Worm (Caenorhabditis elegans) whole organism, L4 larva: Measurements from ENCODE around the gene F10D7.5.

Experiments used
- D1046.2 ChIP-seq: fragments of 200-800 bp; sonication (Bioruptor generic); IDR thresholded peaks from 2 replicates; pipeline ENCODE4 v1.3.6; 2022; ENCODE audit warnings: missing genetic modification characterization, missing compliant biosample characterization
- F49E8.2 ChIP-seq: sonication (generic microtip); optimal IDR thresholded peaks from 2 replicates; lab custom pipeline; 2016; ENCODE audit warnings: missing compliant biosample characterization, mild to moderate bottlenecking, missing genetic modification characterization, borderline replicate concordance
- R02D3.7 ChIP-seq: fragments of 150-350 bp; sonication (generic microtip); optimal IDR thresholded peaks from 3 replicates; lab custom pipeline; 2014; ENCODE audit warnings: missing biosample characterization, missing genetic modification characterization
- ZK337.2 ChIP-seq: fragments of 200-800 bp; sonication (Bioruptor generic); IDR thresholded peaks from 2 replicates; pipeline ENCODE4 v1.3.6; 2022; ENCODE audit warnings: missing genetic modification reagents, missing genetic modification characterization, missing compliant biosample characterization
- aha-1 ChIP-seq: fragments of 150-350 bp; peaks from one replicate; lab custom pipeline; 2014; ENCODE audit warnings: missing biosample characterization, missing genetic modification characterization
- arid-1 ChIP-seq: fragments of 200-800 bp; sonication (Bioruptor generic); conservative IDR thresholded peaks from 2 replicates; pipeline ENCODE4 v1.3.6; 2022; ENCODE audit warnings: missing genetic modification reagents, missing genetic modification characterization, missing compliant biosample characterization
- ceh-82 ChIP-seq: sonication (generic microtip); optimal IDR thresholded peaks from 2 replicates; lab custom pipeline; 2017; ENCODE audit warnings: missing biosample characterization, missing genetic modification characterization
- ces-1 ChIP-seq: fragments of 150-350 bp; sonication (generic microtip); optimal IDR thresholded peaks from 4 replicates; lab custom pipeline; 2014; ENCODE audit warnings: missing biosample characterization, missing genetic modification reagents, missing genetic modification characterization
- ctbp-1 ChIP-seq: fragments of 200-800 bp; sonication (Bioruptor generic); IDR thresholded peaks from 2 replicates; pipeline ENCODE4 v1.3.6; 2022; ENCODE audit warnings: missing genetic modification reagents, missing genetic modification characterization, missing compliant biosample characterization
- daf-16 ChIP-seq, 3 experiments: sonication (generic microtip); optimal IDR thresholded peaks; 2 replicates each; lab custom pipeline; 2016 to 2017; ENCODE audit warnings: missing genetic modification characterization in 3 of 3, missing genetic modification reagents in 3 of 3, mild to moderate bottlenecking in 2 of 3, missing compliant biosample characterization in 2 of 3, missing biosample characterization in 1 of 3, moderate library complexity in 1 of 3
- daf-19 ChIP-seq: fragments of 200-800 bp; sonication (Bioruptor generic); conservative IDR thresholded peaks from 2 replicates; pipeline ENCODE4 v1.3.6; 2022; ENCODE audit warnings: missing genetic modification characterization, missing compliant biosample characterization
- dmd-6 ChIP-seq: fragments of 200-800 bp; sonication (Bioruptor generic); IDR thresholded peaks from 2 replicates; pipeline ENCODE4 v1.3.6; 2022; ENCODE audit warnings: missing genetic modification reagents, missing genetic modification characterization, missing compliant biosample characterization
- duxl-1 ChIP-seq: sonication (generic microtip); optimal IDR thresholded peaks from 2 replicates; lab custom pipeline; 2016; ENCODE audit warnings: mild to moderate bottlenecking, missing genetic modification characterization, moderate library complexity, missing compliant biosample characterization; ENCODE audit not compliant: poor library complexity
- dve-1 ChIP-seq: sonication (generic microtip); optimal IDR thresholded peaks from 2 replicates; lab custom pipeline; 2017; ENCODE audit warnings: antibody characterized with exemption, mild to moderate bottlenecking, missing genetic modification characterization, missing compliant biosample characterization; ENCODE audit not compliant: insufficient read depth
- egl-27 ChIP-seq: sonication (generic microtip); optimal IDR thresholded peaks from 3 replicates; lab custom pipeline; 2017; ENCODE audit warnings: missing biosample characterization, missing genetic modification reagents, missing genetic modification characterization
- egl-43 ChIP-seq: fragments of 200-800 bp; sonication (Bioruptor generic); IDR thresholded peaks from 2 replicates; pipeline ENCODE4 v1.3.6; 2022; ENCODE audit warnings: missing genetic modification reagents, missing genetic modification characterization, missing compliant biosample characterization
- fkh-10 ChIP-seq: fragments of 150-350 bp; optimal IDR thresholded peaks from 2 replicates; lab custom pipeline; 2014; ENCODE audit warnings: missing biosample characterization, missing genetic modification reagents, missing genetic modification characterization
- fos-1 ChIP-seq: fragments of 150-350 bp; optimal IDR thresholded peaks from 2 replicates; lab custom pipeline; 2014; ENCODE audit warnings: missing biosample characterization, missing genetic modification characterization
- hlh-11 ChIP-seq: fragments of 200-800 bp; sonication (Bioruptor generic); optimal IDR thresholded peaks from 2 replicates; lab custom pipeline; 2018; ENCODE audit warnings: mild to moderate bottlenecking, missing genetic modification characterization, missing compliant biosample characterization
- hlh-30 ChIP-seq: sonication (generic microtip); optimal IDR thresholded peaks from 2 replicates; lab custom pipeline; 2017; ENCODE audit warnings: antibody characterized with exemption, mild to moderate bottlenecking, missing genetic modification characterization, missing compliant biosample characterization; ENCODE audit not compliant: insufficient read depth
- hmg-1.1 ChIP-seq: fragments of 200-800 bp; sonication (Bioruptor generic); IDR thresholded peaks from 2 replicates; pipeline ENCODE4 v1.3.6; 2022; ENCODE audit warnings: missing genetic modification reagents, missing genetic modification characterization, missing compliant biosample characterization
- lim-7 ChIP-seq: fragments of 200-800 bp; sonication (Bioruptor generic); IDR thresholded peaks from 2 replicates; pipeline ENCODE4 v1.3.6; 2022; ENCODE audit warnings: missing genetic modification characterization, missing compliant biosample characterization
- lin-1 ChIP-seq: fragments of 200-800 bp; sonication (Bioruptor generic); IDR thresholded peaks from 2 replicates; pipeline ENCODE4 v1.3.6; 2022; ENCODE audit warnings: missing genetic modification reagents, missing genetic modification characterization, missing compliant biosample characterization
- lin-29 ChIP-seq: fragments of 200-800 bp; sonication (Bioruptor generic); IDR thresholded peaks from 2 replicates; pipeline ENCODE4 v1.3.6; 2022; ENCODE audit warnings: missing genetic modification reagents, missing genetic modification characterization, missing compliant biosample characterization
- lin-39 ChIP-seq: fragments of 150-350 bp; optimal IDR thresholded peaks from 2 replicates; lab custom pipeline; 2014; ENCODE audit warnings: missing biosample characterization, missing genetic modification reagents, missing genetic modification characterization
- lsy-2 ChIP-seq, 2 experiments: fragments of 150-350 bp in 1 of 2; sonication (generic microtip) in 1 of 2; optimal IDR thresholded peaks; 2 replicates each; lab custom pipeline; 2014 to 2017; ENCODE audit warnings: missing biosample characterization in 2 of 2, missing genetic modification characterization in 2 of 2
- madf-5 ChIP-seq, 2 experiments: fragments of 200-800 bp; sonication (Bioruptor generic); IDR thresholded peaks; 2 replicates each; pipeline ENCODE4 v1.3.6; 2022; ENCODE audit warnings: missing compliant biosample characterization in 2 of 2, missing genetic modification characterization in 2 of 2
- mdl-1 ChIP-seq, 2 experiments: fragments of 150-350 bp in 1 of 2; sonication (generic microtip) in 1 of 2; optimal IDR thresholded peaks; 2 replicates each; lab custom pipeline; 2014 to 2017; ENCODE audit warnings: missing biosample characterization in 2 of 2, missing genetic modification characterization in 2 of 2
- mep-1 ChIP-seq: fragments of 150-350 bp; sonication (generic microtip); optimal IDR thresholded peaks from 3 replicates; lab custom pipeline; 2014; ENCODE audit warnings: missing biosample characterization, missing genetic modification characterization
- mes-2 ChIP-seq: sonication (generic microtip); optimal IDR thresholded peaks from 2 replicates; lab custom pipeline; 2016; ENCODE audit warnings: missing genotype, mild to moderate bottlenecking, missing genetic modification characterization, missing compliant biosample characterization; ENCODE audit not compliant: poor library complexity, severe bottlenecking
- mxl-3 ChIP-seq: fragments of 200-800 bp; sonication (Bioruptor generic); optimal IDR thresholded peaks from 2 replicates; lab custom pipeline; 2018; ENCODE audit warnings: mild to moderate bottlenecking, missing genetic modification characterization, missing compliant biosample characterization
- nhr-102 ChIP-seq: sonication (generic microtip); optimal IDR thresholded peaks from 2 replicates; lab custom pipeline; 2016; ENCODE audit warnings: mild to moderate bottlenecking, missing genetic modification characterization, moderate library complexity, missing compliant biosample characterization
- nhr-11 ChIP-seq: fragments of 150-350 bp; optimal IDR thresholded peaks from 2 replicates; lab custom pipeline; 2014; ENCODE audit warnings: missing biosample characterization, missing genetic modification characterization
- nhr-28 ChIP-seq: fragments of 150-350 bp; optimal IDR thresholded peaks from 2 replicates; lab custom pipeline; 2014; ENCODE audit warnings: missing biosample characterization, missing genetic modification characterization
- nhr-48 ChIP-seq: sonication (generic microtip); optimal IDR thresholded peaks from 2 replicates; lab custom pipeline; 2016; ENCODE audit warnings: mild to moderate bottlenecking, missing genetic modification characterization, missing compliant biosample characterization
- pqm-1 ChIP-seq: sonication (generic microtip); optimal IDR thresholded peaks from 2 replicates; lab custom pipeline; 2017; ENCODE audit warnings: missing biosample characterization, missing genetic modification characterization
- sdz-12 ChIP-seq: fragments of 200-800 bp; sonication (Bioruptor generic); optimal IDR thresholded peaks from 2 replicates; lab custom pipeline; 2018; ENCODE audit warnings: mild to moderate bottlenecking, missing genetic modification characterization, missing compliant biosample characterization
- snpc-4 ChIP-seq: fragments of 150-350 bp; optimal IDR thresholded peaks from 2 replicates; lab custom pipeline; 2014; ENCODE audit warnings: missing biosample characterization, missing genetic modification characterization
- tra-1 ChIP-seq: fragments of 200-800 bp; sonication (Bioruptor generic); IDR thresholded peaks from 2 replicates; pipeline ENCODE4 v1.3.6; 2022; ENCODE audit warnings: missing genetic modification reagents, missing genetic modification characterization, missing compliant biosample characterization
- unc-130 ChIP-seq: sonication (generic microtip); optimal IDR thresholded peaks from 2 replicates; lab custom pipeline; 2016; ENCODE audit warnings: missing genetic modification reagents, missing genetic modification characterization, missing compliant biosample characterization
- unc-62 ChIP-seq, 3 experiments: fragments of 150-350 bp in 1 of 3; sonication (generic microtip); optimal IDR thresholded peaks in 2 of 3; peaks in 1 of 3; 1 replicate in 1 of 3; 2 replicates in 2 of 3; lab custom pipeline; 2014 to 2017; ENCODE audit warnings: missing biosample characterization in 3 of 3, missing genetic modification characterization in 3 of 3, missing genetic modification reagents in 3 of 3, missing genotype in 1 of 3
- vab-7 ChIP-seq: fragments of 200-800 bp; sonication (Bioruptor generic); IDR thresholded peaks from 2 replicates; pipeline ENCODE4 v1.3.6; 2022; ENCODE audit warnings: missing genetic modification reagents, missing genetic modification characterization, missing compliant biosample characterization
- zfp-2 ChIP-seq: sonication (generic microtip); optimal IDR thresholded peaks from 2 replicates; lab custom pipeline; 2016; ENCODE audit warnings: mild to moderate bottlenecking, missing genetic modification characterization, missing compliant biosample characterization
- zip-11 ChIP-seq: fragments of 200-800 bp; sonication (Bioruptor generic); IDR thresholded peaks from 2 replicates; pipeline ENCODE4 v1.3.6; 2022; ENCODE audit warnings: missing genetic modification characterization, missing compliant biosample characterization
- ztf-7 ChIP-seq: fragments of 150-350 bp; optimal IDR thresholded peaks from 2 replicates; lab custom pipeline; 2014; ENCODE audit warnings: missing biosample characterization, missing genetic modification characterization

F10D7.5 gene

DNA sequence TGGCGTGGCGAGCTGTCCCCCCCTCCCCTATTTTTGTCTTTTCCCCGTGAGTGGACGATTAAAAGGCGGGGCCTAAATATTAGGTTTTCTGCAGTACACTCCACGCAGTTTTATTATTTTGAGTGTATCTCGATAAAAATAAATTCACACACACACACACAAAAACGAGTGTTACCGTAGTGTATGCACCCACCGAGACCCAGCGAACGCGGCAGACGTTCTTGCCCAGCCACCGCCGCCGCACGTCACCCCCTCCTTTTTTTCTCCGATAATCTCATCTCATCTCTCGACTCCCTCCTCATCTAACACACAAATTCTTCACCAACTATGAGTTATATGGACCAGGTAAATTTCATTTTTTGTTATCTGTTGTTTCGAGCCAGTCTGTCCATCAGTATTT, 42.8 kb upstream of the F10D7.5 start, which contains the start of gene fubl-3 (continued):
- TF ChIP-seq nhr-11 (tag; lab: Kevin White, UChicago), result peak; percentile 1
- TF ChIP-seq egl-43 (GFP tag; lab: Robert Waterston, UW), result no peak
- TF ChIP-seq daf-19 (GFP tag; lab: Robert Waterston, UW), result no peak
- no peak for TF ChIP-seq egl-27 (tag; lab: Kevin White, UChicago)
- TF ChIP-seq duxl-1 (tag; lab: Kevin White, UChicago), result no peak
- TF ChIP-seq mxl-3 (GFP tag; lab: Kevin White, UChicago), result peak; percentile 15
- TF ChIP-seq D1046.2, result peak; percentile 92
- no peak for TF ChIP-seq lin-1 (GFP tag; lab: Robert Waterston, UW)
- TF ChIP-seq nhr-28 (tag; lab: Kevin White, UChicago), result peak; percentile 17
- TF ChIP-seq nhr-48 (tag; lab: Kevin White, UChicago), result no peak
- TF ChIP-seq hmg-1.1 (GFP tag; lab: Robert Waterston, UW), result peak; percentile 31; the same call in 1 of the 2 replicates
- no peak for TF ChIP-seq ceh-82 (tag; lab: Kevin White, UChicago)
- TF ChIP-seq sdz-12, result no peak
- TF ChIP-seq nhr-102 (tag; lab: Kevin White, UChicago), result no peak
- no peak for TF ChIP-seq lin-39 (tag; lab: Kevin White, UChicago)
- TF ChIP-seq aha-1 (tag; lab: Kevin White, UChicago), result peak; percentile 70
- no peak for TF ChIP-seq daf-16 (GFP tag; optimal IDR thresholded peaks at IDR 0.05; lab: Kevin White, UChicago)
- peak; percentile 18 for TF ChIP-seq daf-16 (tag; optimal IDR thresholded peaks at IDR 0.05; lab: Kevin White, UChicago)
- no peak for TF ChIP-seq dve-1
- TF ChIP-seq zip-11 (GFP tag; lab: Robert Waterston, UW), result no peak
- TF ChIP-seq arid-1, result no peak
- no peak for TF ChIP-seq zfp-2
- TF ChIP-seq lim-7, result no peak
- TF ChIP-seq pqm-1 (tag; lab: Kevin White, UChicago), result no peak
- no peak for TF ChIP-seq madf-5 (GFP tag; IDR thresholded peaks at IDR 0.05; lab: Robert Waterston, UW)
- TF ChIP-seq vab-7 (GFP tag; lab: Robert Waterston, UW), result no peak
- TF ChIP-seq snpc-4, result no peak
- no peak for TF ChIP-seq lin-29 (GFP tag; lab: Robert Waterston, UW)
- no peak for TF ChIP-seq tra-1
- peak; percentile 44; the same call in 1 of the 2 replicates for TF ChIP-seq dmd-6 (GFP tag; lab: Robert Waterston, UW)

DNA sequence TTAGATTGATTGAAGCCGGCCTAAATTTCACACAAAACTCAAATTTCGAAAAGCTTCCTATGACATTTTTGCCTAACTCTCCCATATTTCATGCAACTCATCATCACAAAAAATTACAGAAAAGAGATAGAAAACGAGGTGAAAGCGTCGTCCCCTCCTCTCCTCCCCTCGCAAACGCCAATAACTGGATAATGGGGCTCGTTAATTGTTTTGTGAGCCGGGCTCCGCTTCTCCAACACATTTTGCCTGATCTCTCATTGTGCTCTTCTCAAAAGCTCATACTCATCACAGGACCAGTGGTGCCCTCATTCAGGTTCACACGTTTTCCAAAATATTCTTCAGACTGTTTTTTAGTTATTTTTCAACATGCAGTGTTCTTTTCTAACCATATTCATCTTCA, 37.4 kb upstream of the F10D7.5 start, which contains the start of gene pbo-6:
Gene pbo-6, plus strand, starts transcription at position 240 of the 400 bp plus-strand sequence.
- no peak for TF ChIP-seq ZK337.2 (GFP tag; lab: Robert Waterston, UW)
- TF ChIP-seq fos-1 (tag; lab: Kevin White, UChicago), result no peak
- TF ChIP-seq fkh-10, result no peak
- no peak for TF ChIP-seq nhr-28 (tag; lab: Kevin White, UChicago)
- no peak for TF ChIP-seq F49E8.2
- TF ChIP-seq mep-1, result no peak
- no peak for TF ChIP-seq ces-1
- TF ChIP-seq ctbp-1 (GFP tag; lab: Robert Waterston, UW), result no peak
- TF ChIP-seq mes-2 (tag; lab: Kevin White, UChicago), result no peak
- TF ChIP-seq dmd-6 (GFP tag; lab: Robert Waterston, UW), result no peak
- TF ChIP-seq nhr-102 (tag; lab: Kevin White, UChicago), result no peak
- TF ChIP-seq mxl-3 (GFP tag; lab: Kevin White, UChicago), result no peak
- TF ChIP-seq egl-43 (GFP tag; lab: Robert Waterston, UW), result no peak
- TF ChIP-seq daf-16 (GFP tag; optimal IDR thresholded peaks at IDR 0.05; lab: Kevin White, UChicago), result no peak
- TF ChIP-seq daf-16 (tag; optimal IDR thresholded peaks at IDR 0.05; lab: Kevin White, UChicago), result no peak

- TF ChIP-seq egl-43 (GFP tag; lab: Robert Waterston, UW) (no peak), R02D3.7 (tag; lab: Kevin White, UChicago) (no peak), hlh-11 (tag; lab: Kevin White, UChicago) (peak; percentile 61), unc-62 (GFP tag; optimal IDR thresholded peaks at IDR 0.05 in 1 of 2; lab: Kevin White, UChicago) (peak in 1 of 2 experiments; percentile 98), unc-62 (tag; optimal IDR thresholded peaks at IDR 0.05; lab: Kevin White, UChicago) (no peak), mdl-1 (tag; optimal IDR thresholded peaks at IDR 0.05; lab: Kevin White, UChicago) (peak in 1 of 2 experiments; percentile 11), mep-1 (peak; percentile 43), nhr-28 (tag; lab: Kevin White, UChicago) (peak; percentile 70), lsy-2 (tag; optimal IDR thresholded peaks at IDR 0.05; lab: Kevin White, UChicago) (peak in 1 of 2 experiments; percentile 79), ztf-7 (tag; lab: Kevin White, UChicago) (no peak), unc-130 (GFP tag; lab: Kevin White, UChicago) (no peak), hlh-30 (tag; lab: Kevin White, UChicago) (peak; percentile 62), zip-11 (GFP tag; lab: Robert Waterston, UW) (no peak)
- TF ChIP-seq, all 104 proteins: peak for 7
Observed at ce11 chrX:17427778-17428177, 36.4 kb upstream of the F10D7.5 start.
